Worm (Caenorhabditis elegans): ENCODE data around the gene W02B12.1.

DNA sequence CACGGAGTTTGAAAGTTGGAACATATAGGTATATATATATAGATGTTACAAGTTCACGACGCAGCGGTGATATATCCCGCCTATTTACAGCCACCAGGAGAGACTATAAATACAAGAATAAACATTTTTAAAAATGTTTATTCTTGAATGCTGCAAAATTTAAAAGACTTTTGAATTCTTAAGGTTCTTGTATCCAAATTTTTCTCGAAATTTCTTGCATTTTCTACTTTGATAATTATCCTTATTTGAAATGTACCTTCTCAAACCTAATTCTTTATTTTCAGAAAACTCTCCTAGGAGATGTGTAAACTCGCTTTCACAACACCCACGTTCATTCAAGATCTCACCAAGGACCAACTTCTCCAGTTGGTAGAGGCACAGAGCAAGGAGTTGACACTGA, 17.2 kb upstream of the W02B12.1 start, which contains the start of gene C05D12.4:
- TF ChIP-seq pha-4 (tag; optimal IDR thresholded peaks at IDR 0.05) (no peak), unc-86 (tag; optimal IDR thresholded peaks at IDR 0.05) (no peak), che-1 (tag; optimal IDR thresholded peaks at IDR 0.05) (no peak), pha-2 (tag; optimal IDR thresholded peaks at IDR 0.05) (no peak), nhr-11 (tag; optimal IDR thresholded peaks at IDR 0.05) (no peak), ets-4 (tag; optimal IDR thresholded peaks at IDR 0.05) (no peak), elt-4 (tag; optimal IDR thresholded peaks at IDR 0.05) (no peak), sdc-2 (tag; optimal IDR thresholded peaks at IDR 0.05) (no peak), hlh-30 (tag; optimal IDR thresholded peaks at IDR 0.05; ENCODE audit: insufficient read depth) (no peak), tbx-2 (tag; optimal IDR thresholded peaks at IDR 0.05) (no peak), mec-3 (tag; optimal IDR thresholded peaks at IDR 0.05; ENCODE audit: borderline replicate concordance) (no peak)
